Worm (Caenorhabditis elegans) whole organism, young adult: ENCODE measurements around the gene unc-49.

Experiments used
- B0261.1 ChIP-seq: sonication (generic microtip); optimal IDR thresholded peaks from 2 replicates; lab custom pipeline; 2016; ENCODE audit warnings: mild to moderate bottlenecking, missing genetic modification characterization, moderate library complexity, missing compliant biosample characterization
- atf-7 ChIP-seq: sonication (generic microtip); optimal IDR thresholded peaks from 2 replicates; lab custom pipeline; 2017; ENCODE audit warnings: mild to moderate bottlenecking, missing genetic modification characterization, missing compliant biosample characterization
- fkh-3 ChIP-seq: sonication (generic microtip); optimal IDR thresholded peaks from 2 replicates; lab custom pipeline; 2016; ENCODE audit warnings: mild to moderate bottlenecking, missing genetic modification characterization, missing compliant biosample characterization
- nfya-1 ChIP-seq: sonication (generic microtip); optimal IDR thresholded peaks from 2 replicates; lab custom pipeline; 2017; ENCODE audit warnings: antibody characterized with exemption, missing compliant biosample characterization, missing genetic modification characterization, borderline replicate concordance; ENCODE audit not compliant: insufficient read depth
- pha-4 ChIP-seq: fragments of 150-350 bp; sonication (generic microtip); optimal IDR thresholded peaks from 2 replicates; lab custom pipeline; 2014; ENCODE audit warnings: missing biosample characterization, missing genetic modification reagents, missing genetic modification characterization
- rec-8 ChIP-seq, 2 experiments: sonication (generic microtip); optimal IDR thresholded peaks; 2 replicates each; lab custom pipeline; 2016; ENCODE audit warnings: mild to moderate bottlenecking in 2 of 2, missing genetic modification characterization in 2 of 2, missing genetic modification reagents in 2 of 2, missing genotype in 2 of 2, missing biosample characterization in 1 of 2, missing compliant biosample characterization in 1 of 2, moderate library complexity in 1 of 2

DNA sequence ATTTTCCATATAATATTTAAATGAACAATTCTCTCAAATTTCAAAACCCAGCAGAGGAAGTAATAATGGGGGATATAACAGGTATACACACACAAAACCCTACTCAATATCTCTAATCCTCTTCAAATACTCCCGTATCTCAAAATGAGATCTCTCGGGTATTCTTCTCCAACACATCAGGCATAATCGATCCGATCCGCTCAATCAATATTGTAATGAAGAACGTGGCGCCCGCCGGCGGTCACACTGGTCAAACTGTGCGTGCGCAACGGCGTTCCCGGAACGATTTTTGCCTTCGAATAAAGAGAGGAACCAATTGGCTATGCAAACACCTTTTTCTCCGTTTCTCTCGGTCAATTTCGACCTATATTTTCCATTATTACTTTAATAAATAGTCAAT, 42.0 kb downstream of the unc-49 start:
- no peak for TF ChIP-seq rec-8 (tag; optimal IDR thresholded peaks at IDR 0.05; lab: Kevin White, UChicago)
- no peak for TF ChIP-seq fkh-3
- no peak for TF ChIP-seq B0261.1
- TF ChIP-seq pha-4 (tag; lab: Kevin White, UChicago) = no peak
- no peak for TF ChIP-seq nfya-1 (tag; lab: Kevin White, UChicago)
- TF ChIP-seq atf-7 = no peak
